Fruit fly (Drosophila melanogaster) whole organism, embryonic: ENCODE data around the gene a10.

Experiments
- Adf1 ChIP-seq: fragments of 200-800 bp; sonication (Bioruptor generic); IDR thresholded peaks from 2 replicates; pipeline ENCODE4 v1.3.6; 2022; ENCODE audit warnings: missing biosample characterization, missing genetic modification characterization
- Aef1 ChIP-seq: fragments of 200-800 bp; sonication (Bioruptor generic); IDR thresholded peaks from 3 replicates; pipeline ENCODE4 v1.3.6; 2022; ENCODE audit warnings: missing biosample characterization, missing genetic modification characterization
- B-H1 ChIP-seq: fragments of 200-800 bp; sonication (Bioruptor generic); IDR thresholded peaks from 3 replicates; pipeline ENCODE4 v1.3.6; 2022; ENCODE audit warnings: missing biosample characterization, missing genetic modification characterization
- BtbVII ChIP-seq: fragments of 200-800 bp; sonication (Bioruptor generic); optimal IDR thresholded peaks from 3 replicates; lab custom pipeline; 2017; ENCODE audit warnings: missing biosample characterization, mild to moderate bottlenecking, missing genetic modification characterization
- CG10274 ChIP-seq: fragments of 200-800 bp; sonication (Bioruptor generic); optimal IDR thresholded peaks from 3 replicates; lab custom pipeline; 2017; ENCODE audit warnings: missing biosample characterization, mild to moderate bottlenecking, missing genetic modification characterization
- CG10565 ChIP-seq: fragments of 200-800 bp; sonication (Bioruptor generic); optimal IDR thresholded peaks from 3 replicates; lab custom pipeline; 2016; ENCODE audit warnings: missing biosample characterization, mild to moderate bottlenecking, missing genetic modification characterization
- CG11456 ChIP-seq: fragments of 200-800 bp; sonication (Bioruptor generic); IDR thresholded peaks from 3 replicates; pipeline ENCODE4 v1.3.6; 2022; ENCODE audit warnings: missing biosample characterization, missing genetic modification characterization
- CG11504 ChIP-seq: fragments of 200-800 bp; sonication (Bioruptor generic); optimal IDR thresholded peaks from 3 replicates; lab custom pipeline; 2019; ENCODE audit warnings: missing biosample characterization, mild to moderate bottlenecking, missing genetic modification characterization, moderate library complexity
- CG12744 ChIP-seq: fragments of 200-800 bp; sonication (Bioruptor generic); optimal IDR thresholded peaks from 2 replicates; lab custom pipeline; 2016; ENCODE audit warnings: missing biosample characterization, missing genetic modification characterization
- CG13894 ChIP-seq: fragments of 200-800 bp; sonication (Bioruptor generic); optimal IDR thresholded peaks from 3 replicates; lab custom pipeline; 2018; ENCODE audit warnings: missing biosample characterization, mild to moderate bottlenecking, missing genetic modification characterization, moderate library complexity
- CG14014 ChIP-seq: fragments of 200-800 bp; sonication (Bioruptor generic); IDR thresholded peaks from 2 replicates; pipeline ENCODE4 v1.3.6; 2022; ENCODE audit warnings: missing biosample characterization, missing genetic modification characterization
- CG14441 ChIP-seq: fragments of 200-800 bp; sonication (Bioruptor generic); IDR thresholded peaks from 2 replicates; pipeline ENCODE4 v1.3.6; 2022; ENCODE audit warnings: missing biosample characterization, missing genetic modification characterization
- CG16815 ChIP-seq: fragments of 200-800 bp; sonication (Bioruptor generic); optimal IDR thresholded peaks from 3 replicates; lab custom pipeline; 2017; ENCODE audit warnings: missing biosample characterization, mild to moderate bottlenecking, missing genetic modification characterization
- CG17912 ChIP-seq: fragments of 200-800 bp; sonication (Bioruptor generic); optimal IDR thresholded peaks from 2 replicates; lab custom pipeline; 2018; ENCODE audit warnings: missing biosample characterization, mild to moderate bottlenecking, missing genetic modification characterization
- CG2120 ChIP-seq: fragments of 200-800 bp; sonication (Bioruptor generic); optimal IDR thresholded peaks from 3 replicates; lab custom pipeline; 2016; ENCODE audit warnings: missing biosample characterization, missing genetic modification characterization
- CG3407 ChIP-seq: fragments of 200-800 bp; sonication (Bioruptor generic); optimal IDR thresholded peaks from 2 replicates; lab custom pipeline; 2018; ENCODE audit warnings: missing biosample characterization, mild to moderate bottlenecking, missing genetic modification characterization
- CG34376 ChIP-seq: fragments of 200-800 bp; sonication (Bioruptor generic); optimal IDR thresholded peaks from 2 replicates; lab custom pipeline; 2018; ENCODE audit warnings: missing biosample characterization, mild to moderate bottlenecking, missing genetic modification characterization
- CG4328 ChIP-seq: fragments of 200-800 bp; sonication (Bioruptor generic); optimal IDR thresholded peaks from 3 replicates; lab custom pipeline; 2017; ENCODE audit warnings: missing biosample characterization, missing genetic modification reagents, missing genetic modification characterization
- CG4404 ChIP-seq: fragments of 200-800 bp; sonication (Bioruptor generic); IDR thresholded peaks from 2 replicates; pipeline ENCODE4 v1.3.6; 2022; ENCODE audit warnings: missing biosample characterization, missing genetic modification characterization
- CG5245 ChIP-seq: fragments of 200-800 bp; sonication (Bioruptor generic); optimal IDR thresholded peaks from 3 replicates; lab custom pipeline; 2016; ENCODE audit warnings: missing biosample characterization, missing genetic modification characterization
- CG8281 ChIP-seq: fragments of 200-800 bp; sonication (Bioruptor generic); optimal IDR thresholded peaks from 2 replicates; lab custom pipeline; 2018; ENCODE audit warnings: missing biosample characterization, mild to moderate bottlenecking, missing genetic modification characterization, moderate library complexity
- CG8944 ChIP-seq: fragments of 200-800 bp; sonication (Bioruptor generic); optimal IDR thresholded peaks from 3 replicates; lab custom pipeline; 2016; ENCODE audit warnings: missing biosample characterization, missing genetic modification characterization
- CG9609 ChIP-seq: fragments of 200-800 bp; sonication (Bioruptor generic); optimal IDR thresholded peaks from 3 replicates; lab custom pipeline; 2016; ENCODE audit warnings: missing biosample characterization, missing genetic modification characterization
- CG9932 ChIP-seq: fragments of 200-800 bp; sonication (Bioruptor generic); IDR thresholded peaks from 2 replicates; pipeline ENCODE4 v1.3.6; 2022; ENCODE audit warnings: missing biosample characterization, missing genetic modification characterization
- CTCF ChIP-seq: fragments of 200-800 bp; sonication (Bioruptor generic); optimal IDR thresholded peaks from 2 replicates; lab custom pipeline; 2017; ENCODE audit warnings: missing biosample characterization, mild to moderate bottlenecking, missing genetic modification characterization, moderate library complexity
- Deaf1 ChIP-seq: fragments of 200-800 bp; optimal IDR thresholded peaks from 3 replicates; lab custom pipeline; 2019; ENCODE audit warnings: missing biosample characterization, mild to moderate bottlenecking, missing genetic modification characterization, moderate library complexity
- Dfd ChIP-seq, 2 experiments: fragments of >200 bp; optimal IDR thresholded peaks; 2 replicates each; lab custom pipeline; 2017; ENCODE audit warnings: missing biosample characterization in 2 of 2, missing genetic modification characterization in 2 of 2
- Drgx ChIP-seq: fragments of 200-800 bp; sonication (Bioruptor generic); IDR thresholded peaks from 2 replicates; pipeline ENCODE4 v1.3.6; 2022; ENCODE audit warnings: missing biosample characterization, missing genetic modification characterization
- Fer2 ChIP-seq: fragments of 200-800 bp; sonication (Bioruptor generic); optimal IDR thresholded peaks from 2 replicates; lab custom pipeline; 2018; ENCODE audit warnings: missing biosample characterization, mild to moderate bottlenecking, missing genetic modification characterization, moderate library complexity
- Gug ChIP-seq: fragments of 200-800 bp; sonication (Bioruptor generic); IDR thresholded peaks from 4 replicates; pipeline ENCODE4 v1.3.6; 2022; ENCODE audit warnings: missing biosample characterization, missing genetic modification characterization
- HLH54F ChIP-seq: fragments of 200-800 bp; sonication (Bioruptor generic); optimal IDR thresholded peaks from 3 replicates; lab custom pipeline; 2016; ENCODE audit warnings: missing biosample characterization, missing genetic modification characterization
- Hr39 ChIP-seq: fragments of >200 bp; optimal IDR thresholded peaks from 2 replicates; lab custom pipeline; 2017
- Lpt ChIP-seq: fragments of >200 bp; optimal IDR thresholded peaks from 2 replicates; lab custom pipeline; 2018; ENCODE audit warnings: missing biosample characterization, missing genetic modification characterization
- Med ChIP-seq: fragments of 200-800 bp; sonication (Bioruptor generic); peaks from one replicate; lab custom pipeline; 2016; ENCODE audit warnings: missing biosample characterization, missing genetic modification characterization, mild to moderate bottlenecking, inconsistent platforms, moderate library complexity
- Meics ChIP-seq: fragments of 200-800 bp; sonication (Bioruptor generic); optimal IDR thresholded peaks from 2 replicates; lab custom pipeline; 2017; ENCODE audit warnings: missing biosample characterization, mild to moderate bottlenecking, missing genetic modification characterization
- NfI ChIP-seq: fragments of 200-800 bp; sonication (Bioruptor generic); optimal IDR thresholded peaks from 3 replicates; lab custom pipeline; 2018; ENCODE audit warnings: missing biosample characterization, mild to moderate bottlenecking, missing genetic modification characterization, moderate library complexity
- Sry-δ ChIP-seq: fragments of 200-800 bp; sonication (Bioruptor generic); optimal IDR thresholded peaks from 2 replicates; lab custom pipeline; 2016; ENCODE audit warnings: missing biosample characterization, missing genetic modification characterization
- Usf ChIP-seq: fragments of 200-800 bp; sonication (Bioruptor generic); optimal IDR thresholded peaks from 2 replicates; lab custom pipeline; 2017; ENCODE audit warnings: missing genotype, missing biosample characterization, missing genetic modification characterization
- ac ChIP-seq: fragments of 200-800 bp; sonication (Bioruptor generic); optimal IDR thresholded peaks from 3 replicates; lab custom pipeline; 2017; ENCODE audit warnings: missing biosample characterization, mild to moderate bottlenecking, missing genetic modification characterization
- az2 ChIP-seq: fragments of 200-800 bp; sonication (Bioruptor generic); optimal IDR thresholded peaks from 3 replicates; lab custom pipeline; 2016; ENCODE audit warnings: missing biosample characterization, missing genetic modification characterization
- cas ChIP-seq: fragments of 200-800 bp; sonication (Bioruptor generic); IDR thresholded peaks from 2 replicates; pipeline ENCODE4 v1.3.6; 2022; ENCODE audit warnings: missing biosample characterization, missing genetic modification characterization
- cato ChIP-seq: fragments of 200-800 bp; sonication (Bioruptor generic); optimal IDR thresholded peaks from 2 replicates; lab custom pipeline; 2016; ENCODE audit warnings: missing biosample characterization, missing genetic modification characterization, borderline replicate concordance
- danr ChIP-seq: fragments of 200-800 bp; sonication (Bioruptor generic); IDR thresholded peaks from 2 replicates; pipeline ENCODE4 v1.3.6; 2022; ENCODE audit warnings: missing biosample characterization, missing genetic modification characterization
- ems ChIP-seq: fragments of 200-800 bp; sonication (Bioruptor generic); optimal IDR thresholded peaks from 3 replicates; lab custom pipeline; 2016; ENCODE audit warnings: missing biosample characterization, missing genetic modification characterization
- ham ChIP-seq: fragments of 200-800 bp; sonication (Bioruptor generic); IDR thresholded peaks from 2 replicates; pipeline ENCODE4 v1.3.6; 2022; ENCODE audit warnings: missing biosample characterization, missing genetic modification characterization
- run ChIP-seq: fragments of 200-800 bp; sonication (Bioruptor generic); optimal IDR thresholded peaks from 3 replicates; lab custom pipeline; 2018; ENCODE audit warnings: missing biosample characterization, mild to moderate bottlenecking, missing genetic modification characterization
- sisA ChIP-seq: fragments of 200-800 bp; sonication (Bioruptor generic); IDR thresholded peaks from 2 replicates; pipeline ENCODE4 v1.3.6; 2022; ENCODE audit warnings: missing biosample characterization, missing genetic modification characterization
- sqz ChIP-seq: fragments of 200-800 bp; sonication (Bioruptor generic); optimal IDR thresholded peaks from 3 replicates; lab custom pipeline; 2018; ENCODE audit warnings: missing biosample characterization, mild to moderate bottlenecking, missing genetic modification characterization
- sug ChIP-seq: fragments of 200-800 bp; optimal IDR thresholded peaks from 2 replicates; lab custom pipeline; 2019; ENCODE audit warnings: missing biosample characterization, mild to moderate bottlenecking, missing genetic modification characterization, moderate library complexity
- zen2 ChIP-seq: fragments of 200-800 bp; sonication (Bioruptor generic); IDR thresholded peaks from 3 replicates; pipeline ENCODE4 v1.3.6; 2022; ENCODE audit warnings: missing biosample characterization, missing genetic modification characterization; ENCODE audit not compliant: partially characterized antibody

The a10 gene

dm6 chr3L:16986062-16987013, 37.2 kb downstream of the a10 start (continued):
- TF ChIP-seq CG12744 (GFP tag; lab: Kevin White, UChicago) (no peak), ems (GFP tag; lab: Kevin White, UChicago) (peak; percentile 30), Med (peak; percentile 79), sug (tag; lab: Kevin White, UChicago) (peak; percentile 15), CG5245 (no peak), Lpt (GFP tag; lab: Kevin White, UChicago) (no peak), ac (GFP tag; lab: Kevin White, UChicago) (no peak), CG2120 (GFP tag; lab: Kevin White, UChicago) (peak; percentile 43), CG4328 (GFP tag; lab: Kevin White, UChicago) (peak; percentile 17), Usf (GFP tag; lab: Kevin White, UChicago) (no peak), sqz (GFP tag; lab: Kevin White, UChicago) (no peak), CG11504 (tag; lab: Kevin White, UChicago) (peak; percentile 81), CG17912 (peak; percentile 4), CG34376 (GFP tag; lab: Kevin White, UChicago) (peak; percentile 2), CG14441 (GFP tag; lab: Robert Waterston, UW) (peak; percentile 37; the same call in 1 of the 2 replicates), BtbVII (GFP tag; lab: Kevin White, UChicago) (peak; percentile 21), Sry-δ (GFP tag; lab: Kevin White, UChicago) (peak; percentile 7), Dfd (GFP tag; optimal IDR thresholded peaks at IDR 0.05; lab: Kevin White, UChicago) (no peak), CG14014 (GFP tag; lab: Robert Waterston, UW) (peak; percentile 42; the same call in 1 of the 2 replicates), CG9932 (GFP tag; lab: Robert Waterston, UW) (peak; percentile 45; the same call in 1 of the 2 replicates), danr (GFP tag; lab: Robert Waterston, UW) (no peak), CG4404 (GFP tag; lab: Robert Waterston, UW) (no peak), Meics (GFP tag; lab: Kevin White, UChicago) (peak; percentile 69), Fer2 (tag; lab: Kevin White, UChicago) (no peak), CTCF (GFP tag; lab: Kevin White, UChicago) (no peak), CG9609 (no peak), Adf1 (peak; percentile 10; the same call in 1 of the 2 replicates), cas (GFP tag; lab: Robert Waterston, UW) (0 out of 2 replicates have a peak, but pooled peaks have one; percentile 49), CG16815 (GFP tag; lab: Kevin White, UChicago) (peak; percentile 27), CG10274 (GFP tag; lab: Kevin White, UChicago) (no peak), CG11456 (peak; percentile 80), CG13894 (tag; lab: Kevin White, UChicago) (no peak), Drgx (GFP tag; lab: Robert Waterston, UW) (peak; percentile 80), Aef1 (GFP tag; lab: Robert Waterston, UW) (0 out of 3 replicates have a peak, but pooled peaks have one; percentile 18), az2 (GFP tag; lab: Kevin White, UChicago) (peak; percentile 52), NfI (peak; percentile 47), run (no peak), cato (GFP tag; lab: Kevin White, UChicago) (no peak), CG8281 (tag; lab: Kevin White, UChicago) (peak; percentile 24), zen2 (no peak), Gug (GFP tag; lab: Robert Waterston, UW) (peak; percentile 61; the same call in 2 of the 4 replicates), Hr39 (no peak), CG10565 (GFP tag; lab: Kevin White, UChicago) (no peak), sisA (GFP tag; lab: Robert Waterston, UW) (peak; percentile 55), ham (GFP tag; lab: Robert Waterston, UW) (0 out of 2 replicates have a peak, but pooled peaks have one; percentile 37), CG3407 (peak; percentile 11), HLH54F (GFP tag; lab: Kevin White, UChicago) (no peak), CG8944 (GFP tag; lab: Kevin White, UChicago) (peak; percentile 1), Deaf1 (no peak), B-H1 (GFP tag; lab: Robert Waterston, UW) (0 out of 3 replicates have a peak, but pooled peaks have one; percentile 22)
